Worm (Caenorhabditis elegans) whole organism, midembryonic: ENCODE measurements around the gene srw-145.

Experiments
- T22C8.4 ChIP-seq: fragments of 200-800 bp; sonication (Bioruptor generic); IDR thresholded peaks from 2 replicates; pipeline ENCODE4 v1.3.6; 2022; ENCODE audit warnings: missing genetic modification characterization, missing compliant biosample characterization
- cog-1 ChIP-seq: sonication (generic microtip); optimal IDR thresholded peaks from 2 replicates; lab custom pipeline; 2016; ENCODE audit warnings: missing genetic modification characterization, missing compliant biosample characterization
- flt-1 ChIP-seq: fragments of 200-800 bp; sonication (Bioruptor generic); IDR thresholded peaks from 2 replicates; pipeline ENCODE4 v1.3.6; 2022; ENCODE audit warnings: missing genetic modification characterization, missing compliant biosample characterization
- med-1 ChIP-seq: sonication (generic microtip); optimal IDR thresholded peaks from 2 replicates; lab custom pipeline; 2017; ENCODE audit warnings: missing genetic modification characterization, mild to moderate bottlenecking, missing compliant biosample characterization, antibody characterized with exemption, missing genetic modification reagents; ENCODE audit not compliant: insufficient read depth
- ref-1 ChIP-seq: fragments of 200-800 bp; sonication (Bioruptor generic); conservative IDR thresholded peaks from 2 replicates; pipeline ENCODE4 v1.3.6; 2022; ENCODE audit warnings: missing genetic modification reagents, missing genetic modification characterization, missing compliant biosample characterization
- ztf-29 ChIP-seq: fragments of 200-800 bp; sonication (Bioruptor generic); IDR thresholded peaks from 2 replicates; pipeline ENCODE4 v1.3.6; 2022; ENCODE audit warnings: missing genetic modification reagents, missing genetic modification characterization, missing compliant biosample characterization

ce11 chrV:13955370-13956089, 18.6 kb downstream of the srw-145 start:
- TF ChIP-seq T22C8.4 (no peak), cog-1 (tag; lab: Kevin White, UChicago) (no peak), ztf-29 (GFP tag; lab: Robert Waterston, UW) (no peak), ref-1 (no peak), med-1 (no peak), flt-1 (GFP tag; lab: Robert Waterston, UW) (no peak)
